Worm (Caenorhabditis elegans): ENCODE results near the gene cnc-6.

Gene cnc-6

ce11 chrIII:1803000-1803399 lies 39.7 kb downstream of the cnc-6 start:
- no peak for TF ChIP-seq daf-12 (tag; optimal IDR thresholded peaks at IDR 0.05)
- TF ChIP-seq elt-3 (tag; optimal IDR thresholded peaks at IDR 0.05), result no peak
- no peak for TF ChIP-seq pha-4 (tag; optimal IDR thresholded peaks at IDR 0.05)
- no peak for TF ChIP-seq eor-1 (tag; optimal IDR thresholded peaks at IDR 0.05)
- no peak for TF ChIP-seq nhr-43 (tag; optimal IDR thresholded peaks at IDR 0.05; ENCODE audit: poor library complexity, severe bottlenecking)
- no peak for TF ChIP-seq nhr-67 (tag; optimal IDR thresholded peaks at IDR 0.05)

ce11 chrIII:1804477-1804876 lies 41.2 kb downstream of the cnc-6 start:
- TF ChIP-seq fkh-10 (GFP tag; optimal IDR thresholded peaks at IDR 0.05) (no peak), pha-4 (tag; optimal IDR thresholded peaks at IDR 0.05) (no peak), nfya-1 (tag; optimal IDR thresholded peaks at IDR 0.05; ENCODE audit: insufficient read depth) (no peak), ceh-16 (tag; optimal IDR thresholded peaks at IDR 0.05) (no peak), elt-2 (tag; optimal IDR thresholded peaks at IDR 0.05) (no peak), ceh-9 (tag; optimal IDR thresholded peaks at IDR 0.05) (no peak), ceh-28 (tag; optimal IDR thresholded peaks at IDR 0.05) (no peak), ztf-4 (tag; optimal IDR thresholded peaks at IDR 0.05) (no peak), R02D3.7 (tag; optimal IDR thresholded peaks at IDR 0.05) (no peak), eor-1 (tag; optimal IDR thresholded peaks at IDR 0.05) (no peak), mdl-1 (tag; optimal IDR thresholded peaks at IDR 0.05) (no peak), nhr-67 (tag; optimal IDR thresholded peaks at IDR 0.05) (no peak)

DNA sequence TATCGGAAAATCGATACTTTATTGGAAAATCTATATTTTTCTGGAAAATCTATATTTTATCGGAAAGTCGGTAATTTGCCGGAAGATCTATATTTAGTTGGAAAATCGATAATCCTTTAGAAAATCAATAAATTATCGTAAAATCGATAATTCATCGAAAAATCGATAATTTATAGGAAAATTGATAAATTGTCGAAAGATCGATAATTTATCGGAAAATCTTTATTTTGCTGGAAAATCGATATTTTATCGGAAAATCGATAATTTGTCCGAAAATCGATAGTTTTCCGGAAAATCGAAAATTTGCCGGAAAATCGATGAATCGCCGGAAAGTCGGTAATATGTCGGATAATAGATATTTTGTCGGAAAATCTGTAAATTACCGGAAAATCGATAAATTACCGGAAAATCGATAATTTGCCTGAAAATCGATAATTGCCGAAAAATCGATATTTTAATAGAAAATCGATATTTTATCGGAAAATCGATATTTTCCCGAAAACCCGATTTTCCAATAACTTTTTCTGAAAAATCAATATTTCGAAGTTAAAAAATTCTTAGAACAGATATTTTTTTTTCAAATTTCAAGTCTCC lies 42.2 kb downstream of the cnc-6 start:
- TF ChIP-seq ceh-28 (tag; optimal IDR thresholded peaks at IDR 0.05), result peak; percentile 99
- no peak for TF ChIP-seq skn-1 (tag; optimal IDR thresholded peaks at IDR 0.05)

DNA sequence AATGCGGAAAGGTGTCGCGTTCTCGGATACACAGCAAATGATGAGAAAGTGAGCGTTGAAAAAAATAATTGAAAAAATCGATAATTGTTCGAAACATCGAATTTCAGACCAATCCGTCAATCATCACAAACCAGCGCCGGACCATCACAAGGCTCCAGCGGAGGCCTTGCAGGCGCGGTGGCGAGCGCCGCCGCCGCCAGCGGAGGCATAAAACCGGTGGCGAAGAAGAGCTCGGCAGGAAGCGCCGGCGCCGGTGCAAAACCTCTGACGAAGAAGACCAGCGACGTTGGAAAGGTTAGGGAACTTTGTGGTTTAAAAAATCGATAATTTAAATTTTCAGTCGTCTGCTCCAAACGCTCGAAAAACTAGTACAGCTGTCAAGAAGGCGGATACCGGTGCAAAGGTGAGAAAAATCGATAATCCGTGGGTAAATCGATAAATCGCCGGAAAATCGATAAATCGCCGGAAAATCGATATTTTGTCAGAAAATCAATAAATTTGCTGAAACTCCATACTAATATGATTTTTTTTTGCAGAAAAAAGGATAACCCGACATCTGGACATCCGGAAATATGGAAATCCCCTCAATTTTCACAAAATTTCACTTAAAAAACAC lies 43.0 kb downstream of the cnc-6 start:
- TF ChIP-seq ceh-28 (tag; optimal IDR thresholded peaks at IDR 0.05) (peak; percentile 92), unc-39 (tag; optimal IDR thresholded peaks at IDR 0.05) (no peak)

- TF ChIP-seq ceh-28 (tag; optimal IDR thresholded peaks at IDR 0.05), result peak; percentile 100
These were observed 44.1 kb downstream of the cnc-6 start for ce11 chrIII:1807297-1807935.

- TF ChIP-seq zag-1 (tag; optimal IDR thresholded peaks at IDR 0.05) (no peak), fos-1 (tag; optimal IDR thresholded peaks at IDR 0.05) (no peak), nhr-67 (tag; optimal IDR thresholded peaks at IDR 0.05) (no peak), nhr-11 (tag; optimal IDR thresholded peaks at IDR 0.05) (no peak), nhr-77 (tag; optimal IDR thresholded peaks at IDR 0.05) (no peak)
These were observed 51.0 kb downstream of the cnc-6 start for ce11 chrIII:1814285-1814684.
